Worm (Caenorhabditis elegans) whole organism, L1 larva: Measurements from ENCODE around the gene ttll-15.

Experiments
- C34B4.2 ChIP-seq: sonication (generic microtip); optimal IDR thresholded peaks from 2 replicates; lab custom pipeline; 2017; ENCODE audit warnings: mild to moderate bottlenecking, missing genetic modification characterization, missing compliant biosample characterization
- F16B12.6 ChIP-seq: fragments of 150-350 bp; optimal IDR thresholded peaks from 2 replicates; lab custom pipeline; 2014; ENCODE audit warnings: missing biosample characterization, missing genetic modification characterization
- aly-2 ChIP-seq: fragments of 150-350 bp; optimal IDR thresholded peaks from 2 replicates; lab custom pipeline; 2014; ENCODE audit warnings: missing biosample characterization, missing genetic modification characterization
- ama-1 ChIP-seq: fragments of 150-350 bp; optimal IDR thresholded peaks from 2 replicates; lab custom pipeline; 2014
- blmp-1 ChIP-seq: fragments of 150-350 bp; optimal IDR thresholded peaks from 2 replicates; lab custom pipeline; 2014; ENCODE audit warnings: missing biosample characterization, missing genetic modification characterization
- ceh-8 ChIP-seq: fragments of 200-800 bp; sonication (Bioruptor generic); optimal IDR thresholded peaks from 2 replicates; lab custom pipeline; 2018; ENCODE audit warnings: mild to moderate bottlenecking, missing genetic modification characterization, moderate library complexity, missing compliant biosample characterization
- ceh-88 ChIP-seq: fragments of 200-800 bp; sonication (Bioruptor generic); IDR thresholded peaks from 2 replicates; pipeline ENCODE4 v1.3.6; 2022; ENCODE audit warnings: missing genetic modification characterization, missing compliant biosample characterization
- ceh-90 ChIP-seq: sonication (generic microtip); optimal IDR thresholded peaks from 2 replicates; lab custom pipeline; 2016; ENCODE audit warnings: missing genetic modification characterization, missing compliant biosample characterization
- efl-1 ChIP-seq, 4 experiments: fragments of 150-350 bp; optimal IDR thresholded peaks in 3 of 4; peaks in 1 of 4; 1 replicate in 1 of 4; 2 replicates in 3 of 4; lab custom pipeline; 2014; ENCODE audit warnings: missing biosample characterization in 2 of 4, missing genetic modification characterization in 2 of 4, missing genetic modification reagents in 2 of 4
- efl-3 ChIP-seq: fragments of 200-800 bp; sonication (Bioruptor generic); optimal IDR thresholded peaks from 2 replicates; lab custom pipeline; 2018; ENCODE audit warnings: mild to moderate bottlenecking, missing genetic modification characterization, missing compliant biosample characterization
- egl-27 ChIP-seq, 2 experiments: fragments of 150-350 bp in 1 of 2; sonication (generic microtip); optimal IDR thresholded peaks; 3 replicates each; lab custom pipeline; 2017 to 2018; ENCODE audit warnings: missing biosample characterization in 2 of 2, missing genetic modification characterization in 2 of 2, missing genetic modification reagents in 2 of 2
- fkh-4 ChIP-seq: sonication (generic microtip); optimal IDR thresholded peaks from 2 replicates; lab custom pipeline; 2016; ENCODE audit warnings: missing compliant biosample characterization, missing genetic modification characterization, borderline replicate concordance
- fkh-8 ChIP-seq: sonication (generic microtip); optimal IDR thresholded peaks from 2 replicates; lab custom pipeline; 2016; ENCODE audit warnings: mild to moderate bottlenecking, missing genetic modification characterization, missing compliant biosample characterization
- fos-1 ChIP-seq: fragments of 150-350 bp; optimal IDR thresholded peaks from 2 replicates; lab custom pipeline; 2014; ENCODE audit warnings: missing biosample characterization, missing genetic modification characterization
- grh-1 ChIP-seq: fragments of 200-800 bp; sonication (Bioruptor generic); IDR thresholded peaks from 2 replicates; pipeline ENCODE4 v1.3.6; 2022; ENCODE audit warnings: missing genetic modification reagents, missing genetic modification characterization, missing compliant biosample characterization
- hlh-17 ChIP-seq: fragments of 200-800 bp; sonication (Bioruptor generic); optimal IDR thresholded peaks from 2 replicates; lab custom pipeline; 2018; ENCODE audit warnings: missing genetic modification characterization, mild to moderate bottlenecking, missing compliant biosample characterization, moderate library complexity, borderline replicate concordance
- hlh-4 ChIP-seq: sonication (generic microtip); optimal IDR thresholded peaks from 2 replicates; lab custom pipeline; 2016; ENCODE audit warnings: mild to moderate bottlenecking, missing genetic modification characterization, missing compliant biosample characterization
- jun-1 ChIP-seq: fragments of 150-350 bp; optimal IDR thresholded peaks from 2 replicates; lab custom pipeline; 2014; ENCODE audit warnings: missing biosample characterization, missing genetic modification reagents, missing genetic modification characterization
- lin-13 ChIP-seq: fragments of 150-350 bp; optimal IDR thresholded peaks from 2 replicates; lab custom pipeline; 2014; ENCODE audit warnings: missing biosample characterization, missing genetic modification reagents, missing genetic modification characterization
- lin-14 ChIP-seq: fragments of 200-800 bp; sonication (Bioruptor generic); optimal IDR thresholded peaks from 2 replicates; lab custom pipeline; 2018; ENCODE audit warnings: mild to moderate bottlenecking, missing genetic modification characterization, moderate library complexity, missing compliant biosample characterization
- lin-15B ChIP-seq: fragments of 150-350 bp; sonication (generic microtip); optimal IDR thresholded peaks from 3 replicates; lab custom pipeline; 2014; ENCODE audit warnings: missing biosample characterization, missing genetic modification characterization
- lir-3 ChIP-seq: sonication (generic microtip); optimal IDR thresholded peaks from 2 replicates; lab custom pipeline; 2016; ENCODE audit warnings: mild to moderate bottlenecking, missing genetic modification characterization, moderate library complexity, missing compliant biosample characterization; ENCODE audit not compliant: poor library complexity
- mef-2 ChIP-seq: fragments of 150-350 bp; optimal IDR thresholded peaks from 2 replicates; lab custom pipeline; 2014; ENCODE audit warnings: missing biosample characterization, missing genetic modification characterization
- nhr-12 ChIP-seq: sonication (generic microtip); optimal IDR thresholded peaks from 2 replicates; lab custom pipeline; 2017; ENCODE audit warnings: missing biosample characterization, missing genetic modification characterization
- nhr-19 ChIP-seq: fragments of 200-800 bp; sonication (Bioruptor generic); conservative IDR thresholded peaks from 2 replicates; pipeline ENCODE4 v1.3.6; 2022; ENCODE audit warnings: missing genetic modification characterization, missing compliant biosample characterization
- nhr-20 ChIP-seq: sonication (generic microtip); optimal IDR thresholded peaks from 2 replicates; lab custom pipeline; 2016; ENCODE audit warnings: mild to moderate bottlenecking, missing genetic modification characterization, missing compliant biosample characterization
- nhr-47 ChIP-seq: sonication (generic microtip); optimal IDR thresholded peaks from 2 replicates; lab custom pipeline; 2016; ENCODE audit warnings: mild to moderate bottlenecking, missing genetic modification characterization, moderate library complexity, missing compliant biosample characterization
- nhr-71 ChIP-seq: sonication (generic microtip); optimal IDR thresholded peaks from 2 replicates; lab custom pipeline; 2016; ENCODE audit warnings: mild to moderate bottlenecking, missing genetic modification characterization, moderate library complexity, missing compliant biosample characterization
- nhr-76 ChIP-seq: sonication (generic microtip); optimal IDR thresholded peaks from 2 replicates; lab custom pipeline; 2017; ENCODE audit warnings: missing biosample characterization, missing genetic modification characterization
- nhr-77 ChIP-seq: fragments of 150-350 bp; optimal IDR thresholded peaks from 2 replicates; lab custom pipeline; 2014; ENCODE audit warnings: missing biosample characterization, missing genetic modification characterization
- nhr-90 ChIP-seq: sonication (generic microtip); optimal IDR thresholded peaks from 2 replicates; lab custom pipeline; 2016; ENCODE audit warnings: mild to moderate bottlenecking, missing genetic modification characterization, missing compliant biosample characterization; ENCODE audit not compliant: poor library complexity
- pax-3 ChIP-seq: fragments of 200-800 bp; sonication (Bioruptor generic); optimal IDR thresholded peaks from 2 replicates; lab custom pipeline; 2018; ENCODE audit warnings: mild to moderate bottlenecking, missing genetic modification characterization, moderate library complexity, missing compliant biosample characterization
- snpc-4 ChIP-seq: fragments of 150-350 bp; optimal IDR thresholded peaks from 2 replicates; lab custom pipeline; 2014; ENCODE audit warnings: missing biosample characterization, missing genetic modification characterization
- snu-23 ChIP-seq: sonication (generic microtip); optimal IDR thresholded peaks from 2 replicates; lab custom pipeline; 2016; ENCODE audit warnings: missing genetic modification characterization, missing compliant biosample characterization
- sox-4 ChIP-seq: sonication (generic microtip); optimal IDR thresholded peaks from 2 replicates; lab custom pipeline; 2016; ENCODE audit warnings: missing genetic modification characterization, missing compliant biosample characterization
- sptf-1 ChIP-seq: fragments of 150-350 bp; optimal IDR thresholded peaks from 2 replicates; lab custom pipeline; 2014; ENCODE audit warnings: missing biosample characterization, missing genetic modification characterization
- sup-37 ChIP-seq: fragments of 200-800 bp; sonication (Bioruptor generic); optimal IDR thresholded peaks from 2 replicates; lab custom pipeline; 2018; ENCODE audit warnings: mild to moderate bottlenecking, missing genetic modification characterization, missing compliant biosample characterization
- tbx-2 ChIP-seq: sonication (generic microtip); optimal IDR thresholded peaks from 2 replicates; lab custom pipeline; 2016; ENCODE audit warnings: missing genetic modification characterization, missing compliant biosample characterization
- unc-62 ChIP-seq: fragments of 150-350 bp; optimal IDR thresholded peaks from 2 replicates; lab custom pipeline; 2014; ENCODE audit warnings: missing biosample characterization, missing genetic modification reagents, missing genetic modification characterization
- zag-1 ChIP-seq: fragments of 150-350 bp; optimal IDR thresholded peaks from 2 replicates; lab custom pipeline; 2014; ENCODE audit warnings: missing biosample characterization, missing genetic modification characterization
- zip-4 ChIP-seq: fragments of 200-800 bp; sonication (Bioruptor generic); optimal IDR thresholded peaks from 2 replicates; lab custom pipeline; 2018; ENCODE audit warnings: mild to moderate bottlenecking, missing genetic modification characterization, moderate library complexity, missing compliant biosample characterization
- ztf-4 ChIP-seq: fragments of 150-350 bp; optimal IDR thresholded peaks from 2 replicates; lab custom pipeline; 2014; ENCODE audit warnings: missing biosample characterization, missing genetic modification characterization

Gene ttll-15

ce11 chrV:10358238-10358637, at the start of gene ttll-15:
ttll-15 (plus strand) TSS chrV:10358538.
- TF ChIP-seq ztf-4 (tag; lab: Kevin White, UChicago) = no peak
- no peak for TF ChIP-seq nhr-19 (GFP tag; lab: Robert Waterston, UW)
- peak; percentile 49 for TF ChIP-seq blmp-1 (tag; lab: Kevin White, UChicago)
- no peak for TF ChIP-seq ceh-90

ce11 chrV:10313953-10314352, 44.4 kb upstream of the ttll-15 start, which contains the start of gene gcy-6:
gcy-6 (minus strand) TSS chrV:10314053.
- TF ChIP-seq ama-1 (no peak), nhr-12 (no peak), C34B4.2 (no peak), lir-3 (tag; lab: Kevin White, UChicago) (no peak), snu-23 (GFP tag; lab: Kevin White, UChicago) (no peak), ceh-8 (GFP tag; lab: Kevin White, UChicago) (no peak), grh-1 (no peak), fkh-8 (tag; lab: Kevin White, UChicago) (no peak), ceh-90 (no peak), aly-2 (tag; lab: Kevin White, UChicago) (no peak), mef-2 (tag; lab: Kevin White, UChicago) (no peak), ceh-88 (GFP tag; lab: Robert Waterston, UW) (no peak), sup-37 (no peak), sox-4 (no peak), zip-4 (no peak), hlh-17 (GFP tag; lab: Kevin White, UChicago) (no peak)

ce11 chrV:10314371-10314770, 44.0 kb upstream of the ttll-15 start, which contains the start of gene trx-2:
trx-2 (plus strand) TSS chrV:10314671.
- TF ChIP-seq lin-13 (GFP tag; lab: Kevin White, UChicago) = no peak
- no peak for TF ChIP-seq zag-1 (tag; lab: Kevin White, UChicago)
- TF ChIP-seq lin-15B = no peak
- TF ChIP-seq nhr-47 (tag; lab: Kevin White, UChicago) = no peak
- no peak for TF ChIP-seq fos-1
- TF ChIP-seq unc-62 (GFP tag; lab: Kevin White, UChicago) = no peak
- TF ChIP-seq nhr-76 = no peak
- TF ChIP-seq snpc-4 (tag; lab: Kevin White, UChicago) = no peak
- no peak for TF ChIP-seq fkh-8 (tag; lab: Kevin White, UChicago)
- TF ChIP-seq hlh-4 (tag; lab: Kevin White, UChicago) = no peak
- TF ChIP-seq tbx-2 (tag; lab: Kevin White, UChicago) = no peak
- no peak for TF ChIP-seq egl-27 (tag; optimal IDR thresholded peaks at IDR 0.05; lab: Kevin White, UChicago)
- TF ChIP-seq snu-23 (GFP tag; lab: Kevin White, UChicago) = no peak
- no peak for TF ChIP-seq efl-3 (GFP tag; lab: Kevin White, UChicago)
- no peak for TF ChIP-seq sup-37
- TF ChIP-seq zip-4 = no peak
- TF ChIP-seq lin-14 = no peak
- TF ChIP-seq, all 84 proteins: peak for 0

- TF ChIP-seq pax-3 (tag; lab: Kevin White, UChicago) (no peak), nhr-77 (tag; lab: Kevin White, UChicago) (no peak), nhr-12 (no peak), jun-1 (tag; lab: Kevin White, UChicago) (no peak), lin-14 (no peak), nhr-20 (no peak), F16B12.6 (tag; lab: Kevin White, UChicago) (no peak), efl-1 (optimal IDR thresholded peaks at IDR 0.05; lab: Kevin White, UChicago) (no peak), efl-1 (GFP tag; optimal IDR thresholded peaks at IDR 0.05 in 1 of 2; lab: Kevin White, UChicago) (no peak), nhr-71 (tag; lab: Kevin White, UChicago) (no peak), sptf-1 (no peak), tbx-2 (tag; lab: Kevin White, UChicago) (no peak), fkh-4 (tag; lab: Kevin White, UChicago) (no peak), nhr-76 (no peak), lin-13 (GFP tag; lab: Kevin White, UChicago) (no peak), nhr-90 (tag; lab: Kevin White, UChicago) (no peak)
These were observed 41.0 kb upstream of the ttll-15 start, which contains the start of gene asps-1 for ce11 chrV:10317294-10317693. asps-1 (minus strand) TSS chrV:10317394.
